Worm (Caenorhabditis elegans) whole organism, L4 larva: ENCODE results near the gene F35C11.4.
A peak's percentile ranks its signal among the peaks of the same experiment; 100 is the strongest.

Experiments
- F26F4.8 ChIP-seq: fragments of 200-800 bp; sonication (Bioruptor generic); conservative IDR thresholded peaks from 2 replicates; pipeline ENCODE4 v1.3.6; 2022; ENCODE audit warnings: missing genetic modification characterization, missing compliant biosample characterization
- F37D6.2 ChIP-seq: sonication (generic microtip); optimal IDR thresholded peaks from 2 replicates; lab custom pipeline; 2016; ENCODE audit warnings: mild to moderate bottlenecking, missing genetic modification characterization, missing compliant biosample characterization
- T26A8.4 ChIP-seq: fragments of 200-800 bp; sonication (Bioruptor generic); IDR thresholded peaks from 2 replicates; pipeline ENCODE4 v1.3.6; 2022; ENCODE audit warnings: missing genetic modification characterization, missing compliant biosample characterization
- Y105C5A.15 ChIP-seq: fragments of 200-800 bp; sonication (Bioruptor generic); IDR thresholded peaks from 2 replicates; pipeline ENCODE4 v1.3.6; 2022; ENCODE audit warnings: missing genetic modification characterization, missing compliant biosample characterization
- Y48G9A.11 ChIP-seq: fragments of 200-800 bp; sonication (Bioruptor generic); IDR thresholded peaks from 2 replicates; pipeline ENCODE4 v1.3.6; 2022; ENCODE audit warnings: missing genetic modification reagents, missing genetic modification characterization, missing compliant biosample characterization
- Y75B8A.6 ChIP-seq: fragments of 200-800 bp; sonication (Bioruptor generic); IDR thresholded peaks from 2 replicates; pipeline ENCODE4 v1.3.6; 2022; ENCODE audit warnings: missing genetic modification reagents, missing genetic modification characterization, missing compliant biosample characterization
- ZK337.2 ChIP-seq: fragments of 200-800 bp; sonication (Bioruptor generic); IDR thresholded peaks from 2 replicates; pipeline ENCODE4 v1.3.6; 2022; ENCODE audit warnings: missing genetic modification reagents, missing genetic modification characterization, missing compliant biosample characterization
- aha-1 ChIP-seq: fragments of 150-350 bp; peaks from one replicate; lab custom pipeline; 2014; ENCODE audit warnings: missing biosample characterization, missing genetic modification characterization
- aly-2 ChIP-seq: sonication (generic microtip); optimal IDR thresholded peaks from 2 replicates; lab custom pipeline; 2018; ENCODE audit warnings: missing biosample characterization, missing genetic modification characterization
- ama-1 ChIP-seq: fragments of 150-350 bp; optimal IDR thresholded peaks from 2 replicates; lab custom pipeline; 2014; ENCODE audit warnings: inconsistent platforms, mixed read lengths
- ceh-28 ChIP-seq: fragments of 150-350 bp; optimal IDR thresholded peaks from 2 replicates; lab custom pipeline; 2014; ENCODE audit warnings: missing biosample characterization, missing genetic modification reagents, missing genetic modification characterization
- ceh-32 ChIP-seq: sonication (generic microtip); optimal IDR thresholded peaks from 2 replicates; lab custom pipeline; 2016; ENCODE audit warnings: mild to moderate bottlenecking, missing genetic modification characterization, missing compliant biosample characterization; ENCODE audit not compliant: poor library complexity
- ceh-44 ChIP-seq: fragments of 200-800 bp; sonication (Bioruptor generic); IDR thresholded peaks from 2 replicates; pipeline ENCODE4 v1.3.6; 2022; ENCODE audit warnings: missing genetic modification reagents, missing genetic modification characterization, missing compliant biosample characterization
- ceh-82 ChIP-seq: sonication (generic microtip); optimal IDR thresholded peaks from 2 replicates; lab custom pipeline; 2017; ENCODE audit warnings: missing biosample characterization, missing genetic modification characterization
- cey-2 ChIP-seq: sonication (generic microtip); optimal IDR thresholded peaks from 3 replicates; lab custom pipeline; 2017; ENCODE audit warnings: missing genetic modification characterization, mild to moderate bottlenecking, missing compliant biosample characterization, antibody characterized with exemption, borderline replicate concordance; ENCODE audit not compliant: insufficient read depth
- daf-12 ChIP-seq: fragments of 150-350 bp; optimal IDR thresholded peaks from 2 replicates; lab custom pipeline; 2014; ENCODE audit warnings: missing biosample characterization, missing genetic modification reagents, missing genetic modification characterization
- daf-16 ChIP-seq, 3 experiments: sonication (generic microtip); optimal IDR thresholded peaks; 2 replicates each; lab custom pipeline; 2016 to 2017; ENCODE audit warnings: missing genetic modification characterization in 3 of 3, missing genetic modification reagents in 3 of 3, mild to moderate bottlenecking in 2 of 3, missing compliant biosample characterization in 2 of 3, missing biosample characterization in 1 of 3, moderate library complexity in 1 of 3
- dmd-6 ChIP-seq: fragments of 200-800 bp; sonication (Bioruptor generic); IDR thresholded peaks from 2 replicates; pipeline ENCODE4 v1.3.6; 2022; ENCODE audit warnings: missing genetic modification reagents, missing genetic modification characterization, missing compliant biosample characterization
- dpl-1 ChIP-seq: fragments of 150-350 bp; optimal IDR thresholded peaks from 2 replicates; lab custom pipeline; 2014; ENCODE audit warnings: missing biosample characterization, missing genetic modification reagents, missing genetic modification characterization
- duxl-1 ChIP-seq: sonication (generic microtip); optimal IDR thresholded peaks from 2 replicates; lab custom pipeline; 2016; ENCODE audit warnings: mild to moderate bottlenecking, missing genetic modification characterization, moderate library complexity, missing compliant biosample characterization; ENCODE audit not compliant: poor library complexity
- egl-27 ChIP-seq: sonication (generic microtip); optimal IDR thresholded peaks from 3 replicates; lab custom pipeline; 2017; ENCODE audit warnings: missing biosample characterization, missing genetic modification reagents, missing genetic modification characterization
- fos-1 ChIP-seq: fragments of 150-350 bp; optimal IDR thresholded peaks from 2 replicates; lab custom pipeline; 2014; ENCODE audit warnings: missing biosample characterization, missing genetic modification characterization
- gei-8 ChIP-seq: fragments of 200-800 bp; sonication (Bioruptor generic); optimal IDR thresholded peaks from 2 replicates; lab custom pipeline; 2018; ENCODE audit warnings: mild to moderate bottlenecking, missing genetic modification characterization, missing compliant biosample characterization
- hif-1 ChIP-seq, 2 experiments: sonication (generic microtip); optimal IDR thresholded peaks; 2 replicates each; lab custom pipeline; 2016 to 2017; ENCODE audit warnings: missing compliant biosample characterization in 2 of 2, missing genetic modification characterization in 2 of 2, missing genetic modification reagents in 2 of 2, missing genotype in 2 of 2, mild to moderate bottlenecking in 1 of 2
- hlh-11 ChIP-seq: fragments of 200-800 bp; sonication (Bioruptor generic); optimal IDR thresholded peaks from 2 replicates; lab custom pipeline; 2018; ENCODE audit warnings: mild to moderate bottlenecking, missing genetic modification characterization, missing compliant biosample characterization
- jun-1 ChIP-seq: fragments of 150-350 bp; optimal IDR thresholded peaks from 2 replicates; lab custom pipeline; 2014; ENCODE audit warnings: missing biosample characterization, missing genetic modification reagents, missing genetic modification characterization
- lim-7 ChIP-seq: fragments of 200-800 bp; sonication (Bioruptor generic); IDR thresholded peaks from 2 replicates; pipeline ENCODE4 v1.3.6; 2022; ENCODE audit warnings: missing genetic modification characterization, missing compliant biosample characterization
- lin-1 ChIP-seq: fragments of 200-800 bp; sonication (Bioruptor generic); IDR thresholded peaks from 2 replicates; pipeline ENCODE4 v1.3.6; 2022; ENCODE audit warnings: missing genetic modification reagents, missing genetic modification characterization, missing compliant biosample characterization
- lin-15B ChIP-seq: fragments of 150-350 bp; sonication (generic microtip); optimal IDR thresholded peaks from 3 replicates; lab custom pipeline; 2014; ENCODE audit warnings: missing biosample characterization, missing genetic modification characterization
- lin-38 ChIP-seq: fragments of 200-800 bp; sonication (Bioruptor generic); IDR thresholded peaks from 2 replicates; pipeline ENCODE4 v1.3.6; 2022; ENCODE audit warnings: missing genetic modification reagents, missing genetic modification characterization, missing compliant biosample characterization
- mdl-1 ChIP-seq, 2 experiments: fragments of 150-350 bp in 1 of 2; sonication (generic microtip) in 1 of 2; optimal IDR thresholded peaks; 2 replicates each; lab custom pipeline; 2014 to 2017; ENCODE audit warnings: missing biosample characterization in 2 of 2, missing genetic modification characterization in 2 of 2
- mep-1 ChIP-seq: fragments of 150-350 bp; sonication (generic microtip); optimal IDR thresholded peaks from 3 replicates; lab custom pipeline; 2014; ENCODE audit warnings: missing biosample characterization, missing genetic modification characterization
- mxl-2 ChIP-seq: fragments of 200-800 bp; sonication (Bioruptor generic); conservative IDR thresholded peaks from 2 replicates; pipeline ENCODE4 v1.3.6; 2022; ENCODE audit warnings: missing genetic modification reagents, missing genetic modification characterization, missing compliant biosample characterization
- nhr-10 ChIP-seq: fragments of 150-350 bp; optimal IDR thresholded peaks from 2 replicates; lab custom pipeline; 2014; ENCODE audit warnings: missing biosample characterization, missing genetic modification characterization
- nhr-11 ChIP-seq: fragments of 150-350 bp; optimal IDR thresholded peaks from 2 replicates; lab custom pipeline; 2014; ENCODE audit warnings: missing biosample characterization, missing genetic modification characterization
- nhr-237 ChIP-seq: sonication (generic microtip); optimal IDR thresholded peaks from 2 replicates; lab custom pipeline; 2017; ENCODE audit warnings: missing biosample characterization, missing genetic modification characterization
- nhr-25 ChIP-seq: sonication (generic microtip); optimal IDR thresholded peaks from 2 replicates; lab custom pipeline; 2017; ENCODE audit warnings: missing genetic modification characterization, mild to moderate bottlenecking, missing compliant biosample characterization, antibody characterized with exemption, moderate library complexity, borderline replicate concordance; ENCODE audit not compliant: insufficient read depth
- nhr-28 ChIP-seq: fragments of 150-350 bp; optimal IDR thresholded peaks from 2 replicates; lab custom pipeline; 2014; ENCODE audit warnings: missing biosample characterization, missing genetic modification characterization
- nhr-41 ChIP-seq: fragments of 200-800 bp; sonication (Bioruptor generic); IDR thresholded peaks from 2 replicates; pipeline ENCODE4 v1.3.6; 2022; ENCODE audit warnings: missing genetic modification reagents, missing genetic modification characterization, missing compliant biosample characterization
- nhr-48 ChIP-seq: sonication (generic microtip); optimal IDR thresholded peaks from 2 replicates; lab custom pipeline; 2016; ENCODE audit warnings: mild to moderate bottlenecking, missing genetic modification characterization, missing compliant biosample characterization
- nhr-6 ChIP-seq: fragments of 150-350 bp; optimal IDR thresholded peaks from 2 replicates; lab custom pipeline; 2014; ENCODE audit warnings: missing biosample characterization, missing genetic modification characterization
- pqm-1 ChIP-seq: sonication (generic microtip); optimal IDR thresholded peaks from 2 replicates; lab custom pipeline; 2017; ENCODE audit warnings: missing biosample characterization, missing genetic modification characterization
- rbr-2 ChIP-seq: sonication (generic microtip); optimal IDR thresholded peaks from 2 replicates; lab custom pipeline; 2016; ENCODE audit warnings: missing genotype, missing genetic modification characterization, missing compliant biosample characterization
- saeg-2 ChIP-seq: fragments of 200-800 bp; sonication (Bioruptor generic); IDR thresholded peaks from 2 replicates; pipeline ENCODE4 v1.3.6; 2022; ENCODE audit warnings: missing genetic modification reagents, missing genetic modification characterization, missing compliant biosample characterization
- snpc-1.2 ChIP-seq: fragments of 200-800 bp; sonication (Bioruptor generic); IDR thresholded peaks from 2 replicates; pipeline ENCODE4 v1.3.6; 2022; ENCODE audit warnings: missing genetic modification reagents, missing genetic modification characterization, missing compliant biosample characterization
- spr-1 ChIP-seq: sonication (generic microtip); optimal IDR thresholded peaks from 2 replicates; lab custom pipeline; 2016; ENCODE audit warnings: mild to moderate bottlenecking, missing genetic modification characterization, missing compliant biosample characterization
- spr-3 ChIP-seq: fragments of 200-800 bp; sonication (Bioruptor generic); optimal IDR thresholded peaks from 2 replicates; lab custom pipeline; 2018; ENCODE audit warnings: mild to moderate bottlenecking, missing genetic modification characterization, missing compliant biosample characterization
- unc-39 ChIP-seq: sonication (generic microtip); optimal IDR thresholded peaks from 2 replicates; lab custom pipeline; 2017; ENCODE audit warnings: missing biosample characterization, missing genetic modification characterization
- vab-7 ChIP-seq: fragments of 200-800 bp; sonication (Bioruptor generic); IDR thresholded peaks from 2 replicates; pipeline ENCODE4 v1.3.6; 2022; ENCODE audit warnings: missing genetic modification reagents, missing genetic modification characterization, missing compliant biosample characterization
- zag-1 ChIP-seq: fragments of 150-350 bp; optimal IDR thresholded peaks from 2 replicates; lab custom pipeline; 2014; ENCODE audit warnings: missing biosample characterization, missing genetic modification characterization
- zfp-2 ChIP-seq: sonication (generic microtip); optimal IDR thresholded peaks from 2 replicates; lab custom pipeline; 2016; ENCODE audit warnings: mild to moderate bottlenecking, missing genetic modification characterization, missing compliant biosample characterization
- zip-11 ChIP-seq: fragments of 200-800 bp; sonication (Bioruptor generic); IDR thresholded peaks from 2 replicates; pipeline ENCODE4 v1.3.6; 2022; ENCODE audit warnings: missing genetic modification characterization, missing compliant biosample characterization
- ztf-7 ChIP-seq: fragments of 150-350 bp; optimal IDR thresholded peaks from 2 replicates; lab custom pipeline; 2014; ENCODE audit warnings: missing biosample characterization, missing genetic modification characterization

F35C11.4 gene

ce11 chrII:8263562-8263961 lies 14.8 kb downstream of the F35C11.4 start:
- TF ChIP-seq spr-1 (tag; lab: Kevin White, UChicago), result no peak
- no peak for TF ChIP-seq zip-11 (GFP tag; lab: Robert Waterston, UW)
- TF ChIP-seq T26A8.4 (GFP tag; lab: Robert Waterston, UW), result no peak
- no peak for TF ChIP-seq pqm-1 (tag; lab: Kevin White, UChicago)
- no peak for TF ChIP-seq egl-27
- no peak for TF ChIP-seq lin-38 (GFP tag; lab: Robert Waterston, UW)
- TF ChIP-seq nhr-237 (tag; lab: Kevin White, UChicago), result no peak
- no peak for TF ChIP-seq spr-3 (GFP tag; lab: Kevin White, UChicago)
- TF ChIP-seq nhr-6 (tag; lab: Kevin White, UChicago), result no peak
- TF ChIP-seq zag-1 (tag; lab: Kevin White, UChicago), result no peak
- no peak for TF ChIP-seq vab-7 (GFP tag; lab: Robert Waterston, UW)
- no peak for TF ChIP-seq daf-16 (GFP tag; optimal IDR thresholded peaks at IDR 0.05; lab: Kevin White, UChicago)
- TF ChIP-seq daf-16 (tag; optimal IDR thresholded peaks at IDR 0.05; lab: Kevin White, UChicago), result no peak
- TF ChIP-seq saeg-2 (GFP tag; lab: Robert Waterston, UW), result no peak
- no peak for TF ChIP-seq ama-1 (lab: Kevin White, UChicago)
- no peak for TF ChIP-seq daf-12
- TF ChIP-seq nhr-48, result peak; percentile 85
- TF ChIP-seq jun-1 (tag; lab: Kevin White, UChicago), result no peak
- no peak for TF ChIP-seq ceh-44 (GFP tag; lab: Robert Waterston, UW)
- TF ChIP-seq nhr-10, result no peak
- no peak for TF ChIP-seq rbr-2
- TF ChIP-seq ZK337.2 (GFP tag; lab: Robert Waterston, UW), result no peak
- TF ChIP-seq ceh-28 (tag; lab: Kevin White, UChicago), result no peak
- TF ChIP-seq mdl-1 (tag; optimal IDR thresholded peaks at IDR 0.05; lab: Kevin White, UChicago), result peak in 1 of 2 experiments; percentile 34
- no peak for TF ChIP-seq duxl-1
- TF ChIP-seq gei-8 (GFP tag; lab: Kevin White, UChicago), result no peak
- no peak for TF ChIP-seq nhr-41 (GFP tag; lab: Robert Waterston, UW)
- no peak for TF ChIP-seq nhr-11 (tag; lab: Kevin White, UChicago)
- no peak for TF ChIP-seq cey-2 (tag; lab: Kevin White, UChicago)
- no peak for TF ChIP-seq snpc-1.2 (GFP tag; lab: Robert Waterston, UW)
- TF ChIP-seq aly-2 (tag; lab: Kevin White, UChicago), result no peak
- TF ChIP-seq lin-15B (tag; lab: Kevin White, UChicago), result no peak
- TF ChIP-seq lin-1 (GFP tag; lab: Robert Waterston, UW), result no peak
- TF ChIP-seq hlh-11, result peak; percentile 7
- no peak for TF ChIP-seq ceh-32
- TF ChIP-seq mep-1 (tag; lab: Kevin White, UChicago), result no peak
- no peak for TF ChIP-seq lim-7 (GFP tag; lab: Robert Waterston, UW)
- no peak for TF ChIP-seq Y105C5A.15 (GFP tag; lab: Robert Waterston, UW)
- TF ChIP-seq nhr-28 (tag; lab: Kevin White, UChicago), result peak; percentile 65
- no peak for TF ChIP-seq zfp-2 (tag; lab: Kevin White, UChicago)
- TF ChIP-seq nhr-25 (tag; lab: Kevin White, UChicago), result peak; percentile 20
- TF ChIP-seq fos-1, result no peak
- TF ChIP-seq mxl-2, result no peak
- no peak for TF ChIP-seq dpl-1 (GFP tag; lab: Kevin White, UChicago)
- TF ChIP-seq F26F4.8 (GFP tag; lab: Robert Waterston, UW), result no peak
- no peak for TF ChIP-seq unc-39 (tag; lab: Kevin White, UChicago)
- TF ChIP-seq dmd-6 (GFP tag; lab: Robert Waterston, UW), result peak; percentile 71
- no peak for TF ChIP-seq F37D6.2 (tag; lab: Kevin White, UChicago)
- no peak for TF ChIP-seq aha-1 (tag; lab: Kevin White, UChicago)
- TF ChIP-seq ceh-82 (tag; lab: Kevin White, UChicago), result no peak
- no peak for TF ChIP-seq Y75B8A.6 (GFP tag; lab: Robert Waterston, UW)
- TF ChIP-seq Y48G9A.11 (GFP tag; lab: Robert Waterston, UW), result no peak
- no peak for TF ChIP-seq ztf-7 (tag; lab: Kevin White, UChicago)
- no peak for TF ChIP-seq hif-1 (tag; optimal IDR thresholded peaks at IDR 0.05; lab: Kevin White, UChicago)
